Worm (Caenorhabditis elegans) whole organism, L4 larva: Measurements from ENCODE around the gene F13H10.9.

ENCODE experiments used
- F10B5.3 ChIP-seq: sonication (generic microtip); optimal IDR thresholded peaks from 2 replicates; lab custom pipeline; 2016; ENCODE audit warnings: mild to moderate bottlenecking, missing genetic modification characterization, missing compliant biosample characterization
- F37D6.2 ChIP-seq: sonication (generic microtip); optimal IDR thresholded peaks from 2 replicates; lab custom pipeline; 2016; ENCODE audit warnings: mild to moderate bottlenecking, missing genetic modification characterization, missing compliant biosample characterization
- T20F7.1 ChIP-seq: fragments of 200-800 bp; sonication (Bioruptor generic); optimal IDR thresholded peaks from 2 replicates; lab custom pipeline; 2018; ENCODE audit warnings: mild to moderate bottlenecking, missing genetic modification characterization, missing compliant biosample characterization
- Y48G9A.11 ChIP-seq: fragments of 200-800 bp; sonication (Bioruptor generic); IDR thresholded peaks from 2 replicates; pipeline ENCODE4 v1.3.6; 2022; ENCODE audit warnings: missing genetic modification reagents, missing genetic modification characterization, missing compliant biosample characterization
- Y75B8A.6 ChIP-seq: fragments of 200-800 bp; sonication (Bioruptor generic); IDR thresholded peaks from 2 replicates; pipeline ENCODE4 v1.3.6; 2022; ENCODE audit warnings: missing genetic modification reagents, missing genetic modification characterization, missing compliant biosample characterization
- ZK546.5 ChIP-seq, 2 experiments: sonication (generic microtip); optimal IDR thresholded peaks; 2 replicates each; lab custom pipeline; 2017; ENCODE audit warnings: missing biosample characterization in 2 of 2, missing genetic modification characterization in 2 of 2
- aha-1 ChIP-seq: fragments of 150-350 bp; peaks from one replicate; lab custom pipeline; 2014; ENCODE audit warnings: missing biosample characterization, missing genetic modification characterization
- ama-1 ChIP-seq: fragments of 150-350 bp; optimal IDR thresholded peaks from 2 replicates; lab custom pipeline; 2014; ENCODE audit warnings: inconsistent platforms, mixed read lengths
- attf-4 ChIP-seq: sonication (generic microtip); optimal IDR thresholded peaks from 3 replicates; lab custom pipeline; 2017; ENCODE audit warnings: missing biosample characterization, missing genetic modification characterization
- ceh-32 ChIP-seq: sonication (generic microtip); optimal IDR thresholded peaks from 2 replicates; lab custom pipeline; 2016; ENCODE audit warnings: mild to moderate bottlenecking, missing genetic modification characterization, missing compliant biosample characterization; ENCODE audit not compliant: poor library complexity
- ceh-44 ChIP-seq: fragments of 200-800 bp; sonication (Bioruptor generic); IDR thresholded peaks from 2 replicates; pipeline ENCODE4 v1.3.6; 2022; ENCODE audit warnings: missing genetic modification reagents, missing genetic modification characterization, missing compliant biosample characterization
- ces-1 ChIP-seq: fragments of 150-350 bp; sonication (generic microtip); optimal IDR thresholded peaks from 4 replicates; lab custom pipeline; 2014; ENCODE audit warnings: missing biosample characterization, missing genetic modification reagents, missing genetic modification characterization
- daf-12 ChIP-seq: fragments of 150-350 bp; optimal IDR thresholded peaks from 2 replicates; lab custom pipeline; 2014; ENCODE audit warnings: missing biosample characterization, missing genetic modification reagents, missing genetic modification characterization
- daf-16 ChIP-seq, 3 experiments: sonication (generic microtip); optimal IDR thresholded peaks; 2 replicates each; lab custom pipeline; 2016 to 2017; ENCODE audit warnings: missing genetic modification characterization in 3 of 3, missing genetic modification reagents in 3 of 3, mild to moderate bottlenecking in 2 of 3, missing compliant biosample characterization in 2 of 3, missing biosample characterization in 1 of 3, moderate library complexity in 1 of 3
- daf-19 ChIP-seq: fragments of 200-800 bp; sonication (Bioruptor generic); conservative IDR thresholded peaks from 2 replicates; pipeline ENCODE4 v1.3.6; 2022; ENCODE audit warnings: missing genetic modification characterization, missing compliant biosample characterization
- daf-8 ChIP-seq: fragments of 200-800 bp; sonication (Bioruptor generic); IDR thresholded peaks from 2 replicates; pipeline ENCODE4 v1.3.6; 2022; ENCODE audit warnings: missing genetic modification characterization, missing compliant biosample characterization
- dmd-9 ChIP-seq: fragments of 200-800 bp; sonication (Bioruptor generic); IDR thresholded peaks from 2 replicates; pipeline ENCODE4 v1.3.6; 2022; ENCODE audit warnings: missing genetic modification reagents, missing genetic modification characterization, missing compliant biosample characterization
- egl-27 ChIP-seq: sonication (generic microtip); optimal IDR thresholded peaks from 3 replicates; lab custom pipeline; 2017; ENCODE audit warnings: missing biosample characterization, missing genetic modification reagents, missing genetic modification characterization
- fkh-10 ChIP-seq: fragments of 150-350 bp; optimal IDR thresholded peaks from 2 replicates; lab custom pipeline; 2014; ENCODE audit warnings: missing biosample characterization, missing genetic modification reagents, missing genetic modification characterization
- gei-8 ChIP-seq: fragments of 200-800 bp; sonication (Bioruptor generic); optimal IDR thresholded peaks from 2 replicates; lab custom pipeline; 2018; ENCODE audit warnings: mild to moderate bottlenecking, missing genetic modification characterization, missing compliant biosample characterization
- hif-1 ChIP-seq, 2 experiments: sonication (generic microtip); optimal IDR thresholded peaks; 2 replicates each; lab custom pipeline; 2016 to 2017; ENCODE audit warnings: missing compliant biosample characterization in 2 of 2, missing genetic modification characterization in 2 of 2, missing genetic modification reagents in 2 of 2, missing genotype in 2 of 2, mild to moderate bottlenecking in 1 of 2
- hlh-11 ChIP-seq: fragments of 200-800 bp; sonication (Bioruptor generic); optimal IDR thresholded peaks from 2 replicates; lab custom pipeline; 2018; ENCODE audit warnings: mild to moderate bottlenecking, missing genetic modification characterization, missing compliant biosample characterization
- jun-1 ChIP-seq: fragments of 150-350 bp; optimal IDR thresholded peaks from 2 replicates; lab custom pipeline; 2014; ENCODE audit warnings: missing biosample characterization, missing genetic modification reagents, missing genetic modification characterization
- lin-1 ChIP-seq: fragments of 200-800 bp; sonication (Bioruptor generic); IDR thresholded peaks from 2 replicates; pipeline ENCODE4 v1.3.6; 2022; ENCODE audit warnings: missing genetic modification reagents, missing genetic modification characterization, missing compliant biosample characterization
- lin-13 ChIP-seq: fragments of 150-350 bp; optimal IDR thresholded peaks from 2 replicates; lab custom pipeline; 2014; ENCODE audit warnings: missing biosample characterization, missing genetic modification reagents, missing genetic modification characterization
- madf-5 ChIP-seq, 2 experiments: fragments of 200-800 bp; sonication (Bioruptor generic); IDR thresholded peaks; 2 replicates each; pipeline ENCODE4 v1.3.6; 2022; ENCODE audit warnings: missing compliant biosample characterization in 2 of 2, missing genetic modification characterization in 2 of 2
- mdl-1 ChIP-seq, 2 experiments: fragments of 150-350 bp in 1 of 2; sonication (generic microtip) in 1 of 2; optimal IDR thresholded peaks; 2 replicates each; lab custom pipeline; 2014 to 2017; ENCODE audit warnings: missing biosample characterization in 2 of 2, missing genetic modification characterization in 2 of 2
- mep-1 ChIP-seq: fragments of 150-350 bp; sonication (generic microtip); optimal IDR thresholded peaks from 3 replicates; lab custom pipeline; 2014; ENCODE audit warnings: missing biosample characterization, missing genetic modification characterization
- mes-2 ChIP-seq: sonication (generic microtip); optimal IDR thresholded peaks from 2 replicates; lab custom pipeline; 2016; ENCODE audit warnings: missing genotype, mild to moderate bottlenecking, missing genetic modification characterization, missing compliant biosample characterization; ENCODE audit not compliant: poor library complexity, severe bottlenecking
- mxl-2 ChIP-seq: fragments of 200-800 bp; sonication (Bioruptor generic); conservative IDR thresholded peaks from 2 replicates; pipeline ENCODE4 v1.3.6; 2022; ENCODE audit warnings: missing genetic modification reagents, missing genetic modification characterization, missing compliant biosample characterization
- nhr-11 ChIP-seq: fragments of 150-350 bp; optimal IDR thresholded peaks from 2 replicates; lab custom pipeline; 2014; ENCODE audit warnings: missing biosample characterization, missing genetic modification characterization
- nhr-111 ChIP-seq: fragments of 200-800 bp; sonication (Bioruptor generic); optimal IDR thresholded peaks from 2 replicates; lab custom pipeline; 2018; ENCODE audit warnings: mild to moderate bottlenecking, missing genetic modification characterization, missing compliant biosample characterization
- nhr-28 ChIP-seq: fragments of 150-350 bp; optimal IDR thresholded peaks from 2 replicates; lab custom pipeline; 2014; ENCODE audit warnings: missing biosample characterization, missing genetic modification characterization
- nhr-42 ChIP-seq: fragments of 200-800 bp; sonication (Bioruptor generic); IDR thresholded peaks from 2 replicates; pipeline ENCODE4 v1.3.6; 2022; ENCODE audit warnings: missing genetic modification characterization, missing compliant biosample characterization
- nhr-48 ChIP-seq: sonication (generic microtip); optimal IDR thresholded peaks from 2 replicates; lab custom pipeline; 2016; ENCODE audit warnings: mild to moderate bottlenecking, missing genetic modification characterization, missing compliant biosample characterization
- nhr-76 ChIP-seq: fragments of 150-350 bp; optimal IDR thresholded peaks from 2 replicates; lab custom pipeline; 2014; ENCODE audit warnings: missing biosample characterization, missing genetic modification characterization
- pha-4 ChIP-seq, 2 experiments: fragments of 150-350 bp in 1 of 2; fragments of 200-800 bp in 1 of 2; sonication (Bioruptor generic) in 1 of 2; IDR thresholded peaks in 1 of 2; optimal IDR thresholded peaks in 1 of 2; 2 replicates each; pipeline versions ENCODE4 v1.3.6 to Lab custom; 2014 to 2022; ENCODE audit warnings: missing genetic modification characterization in 2 of 2, missing genetic modification reagents in 2 of 2, missing biosample characterization in 1 of 2, missing compliant biosample characterization in 1 of 2
- pqm-1 ChIP-seq: sonication (generic microtip); optimal IDR thresholded peaks from 2 replicates; lab custom pipeline; 2017; ENCODE audit warnings: missing biosample characterization, missing genetic modification characterization
- saeg-2 ChIP-seq: fragments of 200-800 bp; sonication (Bioruptor generic); IDR thresholded peaks from 2 replicates; pipeline ENCODE4 v1.3.6; 2022; ENCODE audit warnings: missing genetic modification reagents, missing genetic modification characterization, missing compliant biosample characterization
- sdz-12 ChIP-seq: fragments of 200-800 bp; sonication (Bioruptor generic); optimal IDR thresholded peaks from 2 replicates; lab custom pipeline; 2018; ENCODE audit warnings: mild to moderate bottlenecking, missing genetic modification characterization, missing compliant biosample characterization
- skn-1 ChIP-seq: fragments of 150-350 bp; optimal IDR thresholded peaks from 2 replicates; lab custom pipeline; 2014; ENCODE audit warnings: missing biosample characterization, missing genetic modification characterization
- snpc-1.2 ChIP-seq: fragments of 200-800 bp; sonication (Bioruptor generic); IDR thresholded peaks from 2 replicates; pipeline ENCODE4 v1.3.6; 2022; ENCODE audit warnings: missing genetic modification reagents, missing genetic modification characterization, missing compliant biosample characterization
- spr-3 ChIP-seq: fragments of 200-800 bp; sonication (Bioruptor generic); optimal IDR thresholded peaks from 2 replicates; lab custom pipeline; 2018; ENCODE audit warnings: mild to moderate bottlenecking, missing genetic modification characterization, missing compliant biosample characterization
- unc-130 ChIP-seq: sonication (generic microtip); optimal IDR thresholded peaks from 2 replicates; lab custom pipeline; 2016; ENCODE audit warnings: missing genetic modification reagents, missing genetic modification characterization, missing compliant biosample characterization
- unc-39 ChIP-seq: sonication (generic microtip); optimal IDR thresholded peaks from 2 replicates; lab custom pipeline; 2017; ENCODE audit warnings: missing biosample characterization, missing genetic modification characterization
- unc-62 ChIP-seq, 3 experiments: fragments of 150-350 bp in 1 of 3; sonication (generic microtip); optimal IDR thresholded peaks in 2 of 3; peaks in 1 of 3; 1 replicate in 1 of 3; 2 replicates in 2 of 3; lab custom pipeline; 2014 to 2017; ENCODE audit warnings: missing biosample characterization in 3 of 3, missing genetic modification characterization in 3 of 3, missing genetic modification reagents in 3 of 3, missing genotype in 1 of 3
- vab-7 ChIP-seq: fragments of 200-800 bp; sonication (Bioruptor generic); IDR thresholded peaks from 2 replicates; pipeline ENCODE4 v1.3.6; 2022; ENCODE audit warnings: missing genetic modification reagents, missing genetic modification characterization, missing compliant biosample characterization
- zag-1 ChIP-seq: fragments of 150-350 bp; optimal IDR thresholded peaks from 2 replicates; lab custom pipeline; 2014; ENCODE audit warnings: missing biosample characterization, missing genetic modification characterization
- zfp-3 ChIP-seq: fragments of 200-800 bp; sonication (Bioruptor generic); conservative IDR thresholded peaks from 2 replicates; pipeline ENCODE4 v1.3.6; 2022; ENCODE audit warnings: missing genetic modification reagents, missing genetic modification characterization, missing compliant biosample characterization
- zip-11 ChIP-seq: fragments of 200-800 bp; sonication (Bioruptor generic); IDR thresholded peaks from 2 replicates; pipeline ENCODE4 v1.3.6; 2022; ENCODE audit warnings: missing genetic modification characterization, missing compliant biosample characterization

F13H10.9 gene

DNA sequence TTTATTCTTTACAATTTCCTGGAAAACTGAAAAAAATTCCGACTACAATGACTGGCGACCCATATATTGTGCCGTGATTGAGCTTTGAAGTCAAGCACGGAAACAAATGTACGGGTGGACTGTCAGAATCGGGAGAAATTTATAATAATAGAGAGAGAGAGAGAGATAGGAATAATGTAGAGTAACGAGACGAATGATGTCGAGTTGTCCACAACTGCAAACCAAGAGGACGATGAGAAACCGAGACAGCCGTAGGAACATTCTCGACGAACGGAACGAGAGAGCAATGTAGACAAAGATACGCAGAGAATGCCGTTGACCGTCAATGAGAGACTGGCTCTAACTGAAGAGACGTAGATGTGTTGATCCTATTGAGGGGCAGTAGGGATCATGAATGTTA lies 25.8 kb downstream of the F13H10.9 start (continued):
- peak; percentile 46; the same call in 1 of the 2 replicates for TF ChIP-seq pha-4 (GFP tag; IDR thresholded peaks at IDR 0.05; lab: Robert Waterston, UW)
- TF ChIP-seq pha-4 (tag; optimal IDR thresholded peaks at IDR 0.05; lab: Kevin White, UChicago), result peak; percentile 72
- no peak for TF ChIP-seq sdz-12
- TF ChIP-seq pqm-1 (tag; lab: Kevin White, UChicago), result peak; percentile 41
- no peak for TF ChIP-seq F10B5.3 (tag; lab: Kevin White, UChicago)
- TF ChIP-seq unc-130, result no peak
- TF ChIP-seq ceh-32, result no peak
- no peak for TF ChIP-seq daf-19
- no peak for TF ChIP-seq unc-39 (tag; lab: Kevin White, UChicago)
- TF ChIP-seq Y75B8A.6 (GFP tag; lab: Robert Waterston, UW), result no peak
- TF ChIP-seq hlh-11 (tag; lab: Kevin White, UChicago), result peak; percentile 94
- TF ChIP-seq hif-1 (tag; optimal IDR thresholded peaks at IDR 0.05; lab: Kevin White, UChicago), result peak in 1 of 2 experiments; percentile 23
- no peak for TF ChIP-seq saeg-2
- TF ChIP-seq nhr-48 (tag; lab: Kevin White, UChicago), result peak; percentile 72
- no peak for TF ChIP-seq zfp-3 (GFP tag; lab: Robert Waterston, UW)
- TF ChIP-seq mes-2 (tag; lab: Kevin White, UChicago), result peak; percentile 76
- TF ChIP-seq egl-27, result no peak
- no peak for TF ChIP-seq vab-7 (GFP tag; lab: Robert Waterston, UW)
- peak; percentile 71 for TF ChIP-seq T20F7.1 (GFP tag; lab: Kevin White, UChicago)
- TF ChIP-seq gei-8 (GFP tag; lab: Kevin White, UChicago), result no peak
- TF ChIP-seq daf-12 (tag; lab: Kevin White, UChicago), result no peak
- TF ChIP-seq zag-1 (tag; lab: Kevin White, UChicago), result peak; percentile 52
- TF ChIP-seq Y48G9A.11 (GFP tag; lab: Robert Waterston, UW), result no peak
- peak; percentile 71 for TF ChIP-seq ama-1 (lab: Kevin White, UChicago)
- TF ChIP-seq aha-1, result peak; percentile 98
- peak; percentile 53 to 55 for TF ChIP-seq daf-16 (GFP tag; optimal IDR thresholded peaks at IDR 0.05; lab: Kevin White, UChicago)
- TF ChIP-seq daf-16 (tag; optimal IDR thresholded peaks at IDR 0.05; lab: Kevin White, UChicago), result peak; percentile 85
- peak; percentile 91 for TF ChIP-seq nhr-11 (tag; lab: Kevin White, UChicago)
- TF ChIP-seq daf-8, result no peak
- TF ChIP-seq nhr-76, result no peak
- TF ChIP-seq spr-3 (GFP tag; lab: Kevin White, UChicago), result no peak
- TF ChIP-seq madf-5 (GFP tag; IDR thresholded peaks at IDR 0.05; lab: Robert Waterston, UW), result no peak
- TF ChIP-seq zip-11 (GFP tag; lab: Robert Waterston, UW), result no peak
- no peak for TF ChIP-seq nhr-111 (GFP tag; lab: Kevin White, UChicago)
- TF ChIP-seq lin-13 (GFP tag; lab: Kevin White, UChicago), result peak; percentile 69
- no peak for TF ChIP-seq skn-1 (tag; lab: Kevin White, UChicago)
- TF ChIP-seq ZK546.5 (tag; optimal IDR thresholded peaks at IDR 0.05; lab: Kevin White, UChicago), result peak in 1 of 2 experiments; percentile 34
- no peak for TF ChIP-seq ces-1 (GFP tag; lab: Kevin White, UChicago)
- TF ChIP-seq nhr-28 (tag; lab: Kevin White, UChicago), result peak; percentile 89
- no peak; the same call in 1 of the 2 replicates for TF ChIP-seq nhr-42
- TF ChIP-seq mxl-2 (GFP tag; lab: Robert Waterston, UW), result no peak
- TF ChIP-seq ceh-44 (GFP tag; lab: Robert Waterston, UW), result no peak
- TF ChIP-seq attf-4 (tag; lab: Kevin White, UChicago), result no peak
- peak; percentile 12 for TF ChIP-seq fkh-10
- TF ChIP-seq mep-1 (tag; lab: Kevin White, UChicago), result peak; percentile 92
- TF ChIP-seq dmd-9 (GFP tag; lab: Robert Waterston, UW), result no peak
- TF ChIP-seq lin-1 (GFP tag; lab: Robert Waterston, UW), result peak; percentile 66; the same call in 1 of the 2 replicates
- peak in 1 of 2 experiments; percentile 74 for TF ChIP-seq mdl-1 (tag; optimal IDR thresholded peaks at IDR 0.05; lab: Kevin White, UChicago)
- TF ChIP-seq unc-62 (GFP tag; optimal IDR thresholded peaks at IDR 0.05 in 1 of 2; lab: Kevin White, UChicago), result peak in 1 of 2 experiments; percentile 100
- no peak for TF ChIP-seq unc-62 (tag; optimal IDR thresholded peaks at IDR 0.05; lab: Kevin White, UChicago)
- no peak for TF ChIP-seq snpc-1.2 (GFP tag; lab: Robert Waterston, UW)
- peak; percentile 46 for TF ChIP-seq F37D6.2 (tag; lab: Kevin White, UChicago)
- peak; percentile 23 for TF ChIP-seq jun-1
